Fruit fly (Drosophila melanogaster) whole organism, embryonic: ENCODE results near the gene Twdlalpha.

Source experiments
- CG10462 ChIP-seq: fragments of 200-800 bp; sonication (Bioruptor generic); optimal IDR thresholded peaks from 2 replicates; lab custom pipeline; 2016; ENCODE audit warnings: missing biosample characterization, missing genetic modification characterization
- CG11456 ChIP-seq: fragments of 200-800 bp; sonication (Bioruptor generic); IDR thresholded peaks from 3 replicates; pipeline ENCODE4 v1.3.6; 2022; ENCODE audit warnings: missing biosample characterization, missing genetic modification characterization
- CG17361 ChIP-seq: fragments of 200-800 bp; sonication (Bioruptor generic); IDR thresholded peaks from 3 replicates; pipeline ENCODE4 v1.3.6; 2022; ENCODE audit warnings: missing biosample characterization, missing genetic modification characterization
- CG8765 ChIP-seq: fragments of 200-800 bp; sonication (Bioruptor generic); IDR thresholded peaks from 2 replicates; pipeline ENCODE4 v1.3.6; 2022; ENCODE audit warnings: missing biosample characterization, missing genetic modification characterization
- Dip2 ChIP-seq: fragments of 200-800 bp; sonication (Bioruptor generic); IDR thresholded peaks from 2 replicates; pipeline ENCODE4 v1.3.6; 2022; ENCODE audit warnings: missing biosample characterization, missing genetic modification characterization
- Gug ChIP-seq: fragments of 200-800 bp; sonication (Bioruptor generic); IDR thresholded peaks from 4 replicates; pipeline ENCODE4 v1.3.6; 2022; ENCODE audit warnings: missing biosample characterization, missing genetic modification characterization
- pho ChIP-seq: fragments of 200-800 bp; sonication (Bioruptor generic); optimal IDR thresholded peaks from 2 replicates; lab custom pipeline; 2016; ENCODE audit warnings: missing biosample characterization, missing genetic modification characterization
- prd ChIP-seq, 3 experiments: fragments of >200 bp in 2 of 3; fragments of 200-800 bp in 1 of 3; sonication (Bioruptor generic) in 1 of 3; optimal IDR thresholded peaks in 2 of 3; IDR thresholded peaks in 1 of 3; 2 replicates in 2 of 3; 3 replicates in 1 of 3; pipeline versions ENCODE4 v1.3.6 to Lab custom; 2017 to 2022; ENCODE audit warnings: missing biosample characterization in 1 of 3, missing genetic modification characterization in 1 of 3
- sr ChIP-seq: fragments of 200-800 bp; sonication (Bioruptor generic); IDR thresholded peaks from 3 replicates; pipeline ENCODE4 v1.3.6; 2022; ENCODE audit warnings: missing biosample characterization, missing genetic modification characterization

DNA sequence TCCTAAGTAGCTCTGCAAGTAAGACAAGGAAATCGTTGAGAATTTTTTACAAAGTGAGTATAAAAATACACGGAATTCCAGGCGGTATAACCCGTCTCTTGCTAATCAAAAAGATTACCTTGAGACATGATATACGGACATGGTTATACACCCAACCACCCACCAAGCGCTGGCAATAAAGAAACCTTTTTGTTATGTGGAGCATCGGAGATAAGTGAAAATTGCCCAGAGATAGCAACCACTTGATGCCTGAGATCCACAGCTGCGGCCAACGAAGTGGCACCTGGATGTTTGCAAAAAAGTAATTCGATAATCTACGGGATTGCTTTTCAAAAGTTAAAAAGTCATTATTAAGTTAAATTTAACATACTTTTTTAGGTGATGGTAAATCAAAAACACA is 3.3 kb downstream of the Twdlalpha start:
- TF ChIP-seq prd (optimal IDR thresholded peaks at IDR 0.05; lab: Kevin White, UChicago) (no peak), prd (GFP tag; IDR thresholded peaks at IDR 0.05; lab: Robert Waterston, UW) (no peak), CG17361 (GFP tag; lab: Robert Waterston, UW) (no peak), pho (GFP tag; lab: Kevin White, UChicago) (no peak), CG11456 (GFP tag; lab: Robert Waterston, UW) (no peak), CG8765 (GFP tag; lab: Robert Waterston, UW) (no peak), sr (GFP tag; lab: Robert Waterston, UW) (no peak), Gug (GFP tag; lab: Robert Waterston, UW) (no peak), CG10462 (GFP tag; lab: Kevin White, UChicago) (no peak), Dip2 (GFP tag; lab: Robert Waterston, UW) (no peak)
